Fruit fly (Drosophila melanogaster): Measurements from ENCODE around the gene Cpr66D.

Cpr66D gene

DNA sequence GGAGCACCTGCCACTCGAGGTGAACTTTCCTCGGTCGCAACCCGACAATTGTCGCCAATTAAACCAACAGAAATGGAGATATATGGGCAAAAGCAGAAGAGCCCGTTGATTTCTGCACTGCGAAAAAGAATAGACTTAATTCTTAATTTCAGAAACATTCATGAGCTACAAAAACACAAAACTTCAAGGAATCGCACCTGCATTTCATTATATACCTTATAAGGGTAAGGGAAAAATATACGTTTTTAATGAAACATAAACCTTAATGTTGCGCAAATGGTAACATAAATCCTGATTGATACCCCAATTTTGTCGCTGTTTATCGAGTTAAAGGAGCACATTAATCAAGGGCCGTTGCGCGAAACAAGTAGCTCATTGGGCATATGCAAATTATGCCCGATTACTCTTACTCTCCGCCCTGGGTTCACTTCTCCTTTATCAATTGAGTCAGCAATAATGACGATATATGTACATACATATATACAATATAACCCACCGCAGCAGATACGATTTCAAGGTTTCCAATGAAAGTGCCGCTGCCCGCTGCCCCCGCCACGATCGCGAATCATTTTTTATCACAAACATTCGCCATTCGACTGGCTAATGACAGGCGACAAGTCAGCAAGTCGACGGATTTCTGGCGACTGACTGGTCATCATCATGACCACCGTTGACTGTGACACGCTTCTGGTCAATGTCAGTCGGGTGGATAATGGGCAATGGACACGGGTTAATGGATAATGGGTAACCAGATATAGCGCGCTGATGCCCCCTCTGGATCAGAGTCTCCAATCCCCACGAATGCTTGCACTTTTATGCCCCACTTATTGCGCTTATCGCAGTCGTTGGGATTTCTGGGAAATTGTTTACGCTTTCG is 21.8 kb downstream of the Cpr66D start:
- TF ChIP-seq sens (GFP tag) (peak; percentile 61), CG8290 (GFP tag; optimal IDR thresholded peaks at IDR 0.05) (no peak), CG8290 (tag; optimal IDR thresholded peaks at IDR 0.05) (no peak), CG15073 (GFP tag; optimal IDR thresholded peaks at IDR 0.05) (no peak)

DNA sequence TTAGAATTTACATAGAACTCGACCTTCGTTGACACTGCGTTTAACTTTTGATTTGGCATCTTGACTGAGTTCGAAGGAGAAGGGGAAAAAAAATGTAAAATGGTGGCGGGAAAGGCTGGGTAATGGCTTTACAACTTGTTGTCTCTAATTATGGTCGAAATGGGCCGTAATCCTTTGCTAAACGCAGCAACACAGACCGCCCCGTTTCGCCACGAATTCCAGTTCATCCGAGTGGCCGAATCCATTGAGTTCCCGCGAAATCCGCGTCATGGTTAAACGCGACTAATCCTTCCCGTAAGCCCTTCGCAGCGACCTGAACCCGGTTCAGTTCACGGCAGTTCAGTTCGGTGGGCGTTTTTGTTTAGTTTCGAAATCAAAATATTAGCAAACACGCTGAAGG is 25.9 kb downstream of the Cpr66D start:
- TF ChIP-seq Ets65A (GFP tag): peak; percentile 4
- no peak for TF ChIP-seq CHES-1-like (GFP tag; optimal IDR thresholded peaks at IDR 0.05)
- TF ChIP-seq CG15479 (GFP tag; optimal IDR thresholded peaks at IDR 0.05): peak; percentile 27
- no peak for TF ChIP-seq C15 (GFP tag; IDR thresholded peaks at IDR 0.05)
- TF ChIP-seq cad (GFP tag; optimal IDR thresholded peaks at IDR 0.05): peak; percentile 25
- peak; percentile 72 for TF ChIP-seq zen (tag; optimal IDR thresholded peaks at IDR 0.05)
- TF ChIP-seq tll (GFP tag; optimal IDR thresholded peaks at IDR 0.05): peak in 1 of 2 experiments; percentile 87
- no peak for TF ChIP-seq CG1529 (GFP tag; optimal IDR thresholded peaks at IDR 0.05)

DNA sequence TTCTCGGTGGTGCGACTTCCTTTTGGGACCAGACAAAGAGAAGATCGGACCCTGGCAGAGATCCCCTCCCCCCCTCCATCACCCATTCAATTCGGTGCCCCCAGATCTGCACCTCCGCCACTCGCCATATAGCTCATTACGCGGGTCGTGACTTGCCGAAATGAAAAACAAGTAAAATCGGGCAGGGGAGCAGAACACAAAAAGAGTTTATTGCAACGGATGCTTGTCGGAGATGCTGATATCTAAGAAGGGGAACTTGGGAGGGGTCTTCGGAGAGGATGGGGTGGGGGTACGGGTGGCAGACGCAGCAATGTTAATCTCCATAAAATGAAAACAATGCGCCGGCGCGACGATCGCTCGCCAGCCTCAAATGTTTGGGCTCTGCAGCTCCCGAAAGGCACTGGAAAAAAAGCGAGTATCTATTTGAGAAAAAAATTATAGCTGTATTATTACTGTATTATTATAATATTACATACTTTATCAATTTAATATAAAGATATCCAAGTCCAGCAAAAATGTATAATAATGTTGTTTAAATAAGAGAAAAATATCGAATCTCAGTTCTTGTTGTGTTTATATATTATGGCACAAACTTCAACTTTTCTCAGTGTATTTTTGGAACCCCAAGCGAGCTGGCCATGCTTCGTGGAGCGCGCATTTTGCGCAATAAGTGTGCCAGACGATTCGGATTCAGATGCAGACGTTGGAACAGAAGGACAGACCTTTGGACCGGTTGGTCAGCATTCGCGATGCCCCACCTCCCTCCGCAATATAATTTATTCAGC is 27.8 kb downstream of the Cpr66D start:
- TF ChIP-seq CG4424 (GFP tag; optimal IDR thresholded peaks at IDR 0.05) (peak; percentile 41), CG18011 (GFP tag; optimal IDR thresholded peaks at IDR 0.05) (no peak), Max (GFP tag; optimal IDR thresholded peaks at IDR 0.05) (no peak), CG15696 (tag; optimal IDR thresholded peaks at IDR 0.05) (peak; percentile 38), CkIIα-i1 (GFP tag; IDR thresholded peaks at IDR 0.05) (no peak), CoRest (tag; optimal IDR thresholded peaks at IDR 0.05) (peak; percentile 48), fd64A (GFP tag; optimal IDR thresholded peaks at IDR 0.05) (no peak), CG10462 (GFP tag; optimal IDR thresholded peaks at IDR 0.05) (no peak), Fer2 (tag; optimal IDR thresholded peaks at IDR 0.05) (no peak), Hr51 (GFP tag; optimal IDR thresholded peaks at IDR 0.05) (peak in 1 of 2 experiments; percentile 46), CG10267 (tag; optimal IDR thresholded peaks at IDR 0.05) (peak; percentile 58), shn (GFP tag; optimal IDR thresholded peaks at IDR 0.05) (no peak), Abd-B (GFP tag; optimal IDR thresholded peaks at IDR 0.05) (no peak), CG15479 (GFP tag; optimal IDR thresholded peaks at IDR 0.05) (no peak), CG13624 (GFP tag; optimal IDR thresholded peaks at IDR 0.05) (no peak), CG4820 (GFP tag; optimal IDR thresholded peaks at IDR 0.05) (peak; percentile 24), Ets65A (GFP tag) (peak; percentile 16), CG12659 (GFP tag; optimal IDR thresholded peaks at IDR 0.05) (peak; percentile 8), CG32772 (GFP tag; IDR thresholded peaks at IDR 0.05) (0 out of 2 replicates have a peak, but pooled peaks have one; percentile 6), Trl (optimal IDR thresholded peaks at IDR 0.05) (no peak), Trl (GFP tag; optimal IDR thresholded peaks at IDR 0.05) (no peak), pnt (GFP tag; optimal IDR thresholded peaks at IDR 0.05) (no peak), CG8388 (GFP tag; optimal IDR thresholded peaks at IDR 0.05) (peak; percentile 40), CG6254 (GFP tag; optimal IDR thresholded peaks at IDR 0.05) (peak; percentile 26), Drgx (GFP tag; IDR thresholded peaks at IDR 0.05) (peak; percentile 72), otp (GFP tag; IDR thresholded peaks at IDR 0.05) (no peak), CG13775 (GFP tag; optimal IDR thresholded peaks at IDR 0.05) (peak; percentile 8), CG18599 (GFP tag; optimal IDR thresholded peaks at IDR 0.05) (peak; percentile 9), CG17361 (GFP tag; IDR thresholded peaks at IDR 0.05) (peak; percentile 56; the same call in 2 of the 3 replicates), Oaz (GFP tag; IDR thresholded peaks at IDR 0.05) (no peak), CG1832 (GFP tag; optimal IDR thresholded peaks at IDR 0.05) (no peak), CG11696 (GFP tag; IDR thresholded peaks at IDR 0.05) (no peak), tin (GFP tag; optimal IDR thresholded peaks at IDR 0.05) (no peak), CG17186 (GFP tag; optimal IDR thresholded peaks at IDR 0.05) (no peak), gcm (GFP tag; optimal IDR thresholded peaks at IDR 0.05) (peak; percentile 29)
